Fruit fly (Drosophila melanogaster) whole organism, embryonic: Measurements from ENCODE around the gene frj.

Experiments
- Adf1 ChIP-seq: fragments of 200-800 bp; sonication (Bioruptor generic); IDR thresholded peaks from 2 replicates; pipeline ENCODE4 v1.3.6; 2022; ENCODE audit warnings: missing biosample characterization, missing genetic modification characterization
- Atf6 ChIP-seq: fragments of 200-800 bp; sonication (Bioruptor generic); IDR thresholded peaks from 2 replicates; pipeline ENCODE4 v1.3.6; 2022; ENCODE audit warnings: missing biosample characterization, missing genetic modification characterization
- CG11085 ChIP-seq: fragments of 200-800 bp; sonication (Bioruptor generic); IDR thresholded peaks from 2 replicates; pipeline ENCODE4 v1.3.6; 2022; ENCODE audit warnings: missing biosample characterization, missing genetic modification characterization
- CG11456 ChIP-seq: fragments of 200-800 bp; sonication (Bioruptor generic); IDR thresholded peaks from 3 replicates; pipeline ENCODE4 v1.3.6; 2022; ENCODE audit warnings: missing biosample characterization, missing genetic modification characterization
- CG12071 ChIP-seq: fragments of 200-800 bp; sonication (Bioruptor generic); optimal IDR thresholded peaks from 3 replicates; lab custom pipeline; 2018; ENCODE audit warnings: missing biosample characterization, mild to moderate bottlenecking, missing genetic modification characterization
- CG12299 ChIP-seq: fragments of 200-800 bp; sonication (Bioruptor generic); optimal IDR thresholded peaks from 2 replicates; lab custom pipeline; 2018; ENCODE audit warnings: missing biosample characterization, mild to moderate bottlenecking, missing genetic modification characterization
- CG15479 ChIP-seq: fragments of 200-800 bp; sonication (Bioruptor generic); optimal IDR thresholded peaks from 3 replicates; lab custom pipeline; 2019; ENCODE audit warnings: missing biosample characterization, mild to moderate bottlenecking, missing genetic modification characterization, moderate library complexity
- CG15514 ChIP-seq: fragments of 200-800 bp; sonication (Bioruptor generic); optimal IDR thresholded peaks from 3 replicates; lab custom pipeline; 2017; ENCODE audit warnings: missing biosample characterization, missing genetic modification characterization, mild to moderate bottlenecking, moderate library complexity, missing genetic modification reagents
- CG17912 ChIP-seq: fragments of 200-800 bp; sonication (Bioruptor generic); optimal IDR thresholded peaks from 2 replicates; lab custom pipeline; 2018; ENCODE audit warnings: missing biosample characterization, mild to moderate bottlenecking, missing genetic modification characterization
- CG18262 ChIP-seq: fragments of 200-800 bp; optimal IDR thresholded peaks from 3 replicates; lab custom pipeline; 2019; ENCODE audit warnings: missing biosample characterization, mild to moderate bottlenecking, missing genetic modification characterization, moderate library complexity
- CG1832 ChIP-seq: fragments of 200-800 bp; sonication (Bioruptor generic); optimal IDR thresholded peaks from 2 replicates; lab custom pipeline; 2017; ENCODE audit warnings: missing biosample characterization, mild to moderate bottlenecking, missing genetic modification characterization, inconsistent platforms
- CG2120 ChIP-seq: fragments of 200-800 bp; sonication (Bioruptor generic); optimal IDR thresholded peaks from 3 replicates; lab custom pipeline; 2016; ENCODE audit warnings: missing biosample characterization, missing genetic modification characterization
- CG34422 ChIP-seq: fragments of 200-800 bp; sonication (Bioruptor generic); IDR thresholded peaks from 3 replicates; pipeline ENCODE4 v1.3.6; 2022; ENCODE audit warnings: missing biosample characterization, missing genetic modification characterization
- CG5245 ChIP-seq: fragments of 200-800 bp; sonication (Bioruptor generic); optimal IDR thresholded peaks from 3 replicates; lab custom pipeline; 2016; ENCODE audit warnings: missing biosample characterization, missing genetic modification characterization
- CG6689 ChIP-seq: fragments of 200-800 bp; sonication (Bioruptor generic); IDR thresholded peaks from 2 replicates; pipeline ENCODE4 v1.3.6; 2022; ENCODE audit warnings: missing biosample characterization, missing genetic modification characterization
- CG8290 ChIP-seq, 3 experiments: fragments of 200-800 bp; sonication (Bioruptor generic); optimal IDR thresholded peaks; 2 replicates each; lab custom pipeline; 2016 to 2019; ENCODE audit warnings: missing biosample characterization in 3 of 3, missing genetic modification characterization in 3 of 3, mild to moderate bottlenecking in 2 of 3, moderate library complexity in 1 of 3
- CG8478 ChIP-seq: fragments of >200 bp; optimal IDR thresholded peaks from 2 replicates; lab custom pipeline; 2018
- CG9727 ChIP-seq: fragments of 200-800 bp; sonication (Bioruptor generic); optimal IDR thresholded peaks from 3 replicates; lab custom pipeline; 2017; ENCODE audit warnings: missing biosample characterization, mild to moderate bottlenecking, missing genetic modification characterization
- Dbx ChIP-seq: fragments of 200-800 bp; sonication (Bioruptor generic); IDR thresholded peaks from 3 replicates; pipeline ENCODE4 v1.3.6; 2022; ENCODE audit warnings: missing biosample characterization, missing genetic modification characterization
- Fer3 ChIP-seq: fragments of 200-800 bp; sonication (Bioruptor generic); optimal IDR thresholded peaks from 2 replicates; lab custom pipeline; 2018; ENCODE audit warnings: missing biosample characterization, mild to moderate bottlenecking, missing genetic modification characterization, moderate library complexity
- Gug ChIP-seq: fragments of 200-800 bp; sonication (Bioruptor generic); IDR thresholded peaks from 4 replicates; pipeline ENCODE4 v1.3.6; 2022; ENCODE audit warnings: missing biosample characterization, missing genetic modification characterization
- Hand ChIP-seq: fragments of 200-800 bp; sonication (Bioruptor generic); optimal IDR thresholded peaks from 2 replicates; lab custom pipeline; 2017; ENCODE audit warnings: mild to moderate bottlenecking, missing biosample characterization, missing genetic modification reagents, missing genetic modification characterization
- Mad ChIP-seq: fragments of 200-800 bp; sonication (Bioruptor generic); optimal IDR thresholded peaks from 2 replicates; lab custom pipeline; 2016; ENCODE audit warnings: missing biosample characterization, missing genetic modification characterization
- NK7.1 ChIP-seq: fragments of 200-800 bp; sonication (Bioruptor generic); optimal IDR thresholded peaks from 3 replicates; lab custom pipeline; 2016; ENCODE audit warnings: missing biosample characterization, missing genetic modification characterization
- Rfx ChIP-seq: fragments of 200-800 bp; sonication (Bioruptor generic); IDR thresholded peaks from 2 replicates; pipeline ENCODE4 v1.3.6; 2022; ENCODE audit warnings: missing biosample characterization, missing genetic modification characterization
- Scr ChIP-seq: fragments of 200-800 bp; sonication (Bioruptor generic); IDR thresholded peaks from 2 replicates; pipeline ENCODE4 v1.3.6; 2022; ENCODE audit warnings: missing biosample characterization, missing genetic modification characterization; ENCODE audit not compliant: partially characterized antibody
- Sry-δ ChIP-seq: fragments of 200-800 bp; sonication (Bioruptor generic); optimal IDR thresholded peaks from 2 replicates; lab custom pipeline; 2016; ENCODE audit warnings: missing biosample characterization, missing genetic modification characterization
- al ChIP-seq: fragments of 200-800 bp; sonication (Bioruptor generic); IDR thresholded peaks from 2 replicates; pipeline ENCODE4 v1.3.6; 2022; ENCODE audit warnings: missing biosample characterization, missing genetic modification characterization
- aop ChIP-seq: fragments of 200-800 bp; sonication (Bioruptor generic); IDR thresholded peaks from 2 replicates; pipeline ENCODE4 v1.3.6; 2022; ENCODE audit warnings: missing biosample characterization, missing genetic modification characterization
- ato ChIP-seq: fragments of 200-800 bp; sonication (Bioruptor generic); IDR thresholded peaks from 2 replicates; pipeline ENCODE4 v1.3.6; 2022; ENCODE audit warnings: missing biosample characterization, missing genetic modification characterization; ENCODE audit not compliant: partially characterized antibody
- bigmax ChIP-seq: fragments of 200-800 bp; sonication (Bioruptor generic); optimal IDR thresholded peaks from 2 replicates; lab custom pipeline; 2018; ENCODE audit warnings: missing biosample characterization, mild to moderate bottlenecking, missing genetic modification characterization
- crc ChIP-seq: fragments of 200-800 bp; sonication (Bioruptor generic); optimal IDR thresholded peaks from 2 replicates; lab custom pipeline; 2016; ENCODE audit warnings: missing biosample characterization, missing genetic modification characterization
- da ChIP-seq: fragments of 200-800 bp; sonication (Bioruptor generic); optimal IDR thresholded peaks from 2 replicates; lab custom pipeline; 2016; ENCODE audit warnings: missing biosample characterization, missing genetic modification characterization
- hth ChIP-seq: fragments of >200 bp; optimal IDR thresholded peaks from 2 replicates; lab custom pipeline; 2017; ENCODE audit warnings: inconsistent platforms
- knrl ChIP-seq: fragments of 200-800 bp; sonication (Bioruptor generic); IDR thresholded peaks from 3 replicates; pipeline ENCODE4 v1.3.6; 2022; ENCODE audit warnings: missing biosample characterization, missing genetic modification characterization; ENCODE audit not compliant: partially characterized antibody
- lola ChIP-seq, 3 experiments: fragments of >200 bp in 2 of 3; fragments of 200-800 bp in 1 of 3; sonication (Bioruptor generic) in 1 of 3; optimal IDR thresholded peaks; 2 replicates each; lab custom pipeline; 2017 to 2019; ENCODE audit warnings: missing biosample characterization in 3 of 3, missing genetic modification characterization in 3 of 3, mild to moderate bottlenecking in 1 of 3, moderate library complexity in 1 of 3
- nerfin-1 ChIP-seq: fragments of 200-800 bp; sonication (Bioruptor generic); optimal IDR thresholded peaks from 3 replicates; lab custom pipeline; 2019; ENCODE audit warnings: missing biosample characterization, mild to moderate bottlenecking, missing genetic modification characterization, moderate library complexity
- p53 ChIP-seq: fragments of 200-800 bp; sonication (Bioruptor generic); optimal IDR thresholded peaks from 2 replicates; lab custom pipeline; 2016; ENCODE audit warnings: missing biosample characterization, missing genetic modification characterization
- pho ChIP-seq: fragments of 200-800 bp; sonication (Bioruptor generic); optimal IDR thresholded peaks from 2 replicates; lab custom pipeline; 2016; ENCODE audit warnings: missing biosample characterization, missing genetic modification characterization
- psq ChIP-seq: fragments of 200-800 bp; sonication (Bioruptor generic); optimal IDR thresholded peaks from 2 replicates; lab custom pipeline; 2017; ENCODE audit warnings: missing biosample characterization, missing genetic modification characterization
- shn ChIP-seq: fragments of 200-800 bp; sonication (Bioruptor generic); optimal IDR thresholded peaks from 3 replicates; lab custom pipeline; 2016; ENCODE audit warnings: missing biosample characterization, missing genetic modification characterization
- sim ChIP-seq: fragments of 200-800 bp; sonication (Bioruptor generic); IDR thresholded peaks from 2 replicates; pipeline ENCODE4 v1.3.6; 2022; ENCODE audit warnings: missing biosample characterization, missing genetic modification characterization
- slbo ChIP-seq: fragments of 200-800 bp; sonication (Bioruptor generic); IDR thresholded peaks from 2 replicates; pipeline ENCODE4 v1.3.6; 2022; ENCODE audit warnings: missing biosample characterization, missing genetic modification characterization
- slou ChIP-seq: fragments of 200-800 bp; sonication (Bioruptor generic); optimal IDR thresholded peaks from 3 replicates; lab custom pipeline; 2016; ENCODE audit warnings: missing biosample characterization, missing genetic modification characterization
- stc ChIP-seq: fragments of 200-800 bp; sonication (Bioruptor generic); IDR thresholded peaks from 2 replicates; pipeline ENCODE4 v1.3.6; 2022; ENCODE audit warnings: missing biosample characterization, missing genetic modification characterization
- tgo ChIP-seq: fragments of 200-800 bp; sonication (Bioruptor generic); IDR thresholded peaks from 3 replicates; pipeline ENCODE4 v1.3.6; 2022; ENCODE audit warnings: missing biosample characterization, missing genetic modification characterization
- tin ChIP-seq: fragments of 200-800 bp; sonication (Bioruptor generic); optimal IDR thresholded peaks from 3 replicates; lab custom pipeline; 2016; ENCODE audit warnings: missing biosample characterization, missing genetic modification characterization
- twi ChIP-seq: fragments of 200-800 bp; optimal IDR thresholded peaks from 2 replicates; lab custom pipeline; 2019; ENCODE audit warnings: missing biosample characterization, mild to moderate bottlenecking, missing genetic modification characterization, moderate library complexity
- wek ChIP-seq: fragments of 200-800 bp; sonication (Bioruptor generic); optimal IDR thresholded peaks from 3 replicates; lab custom pipeline; 2018; ENCODE audit warnings: missing biosample characterization, mild to moderate bottlenecking, missing genetic modification characterization, moderate library complexity
- yki ChIP-seq: fragments of >200 bp; optimal IDR thresholded peaks from 3 replicates; lab custom pipeline; 2018

Gene frj

dm6 chr2L:6479226-6479906 lies 23.5 kb downstream of the frj start (continued):
- TF ChIP-seq p53: no peak
- TF ChIP-seq shn (GFP tag; lab: Kevin White, UChicago): no peak
- TF ChIP-seq Atf6: 0 out of 2 replicates have a peak, but pooled peaks have one; percentile 6
- no peak for TF ChIP-seq al (GFP tag; lab: Robert Waterston, UW)
- peak; percentile 23 for TF ChIP-seq CG9727 (GFP tag; lab: Kevin White, UChicago)
- no peak for TF ChIP-seq CG8290 (GFP tag; optimal IDR thresholded peaks at IDR 0.05; lab: Kevin White, UChicago)
- TF ChIP-seq CG8290 (tag; optimal IDR thresholded peaks at IDR 0.05; lab: Kevin White, UChicago): peak; percentile 46 to 83
- TF ChIP-seq CG12071 (GFP tag; lab: Kevin White, UChicago): peak; percentile 80
- no peak for TF ChIP-seq crc (GFP tag; lab: Kevin White, UChicago)
- no peak for TF ChIP-seq slou (GFP tag; lab: Kevin White, UChicago)
- no peak for TF ChIP-seq CG8478 (lab: Kevin White, UChicago)
- TF ChIP-seq Mad (GFP tag; lab: Kevin White, UChicago): no peak
- peak; percentile 14; the same call in 1 of the 3 replicates for TF ChIP-seq CG34422
- peak; percentile 19; the same call in 1 of the 2 replicates for TF ChIP-seq Rfx (GFP tag; lab: Robert Waterston, UW)
- no peak for TF ChIP-seq aop
- TF ChIP-seq sim (GFP tag; lab: Robert Waterston, UW): no peak
- TF ChIP-seq psq: no peak
- no peak for TF ChIP-seq lola (GFP tag; optimal IDR thresholded peaks at IDR 0.05; lab: Kevin White, UChicago)
- no peak for TF ChIP-seq hth
- peak; percentile 69 for TF ChIP-seq Adf1 (GFP tag; lab: Robert Waterston, UW)
- no peak for TF ChIP-seq Sry-δ (GFP tag; lab: Kevin White, UChicago)
- TF ChIP-seq wek (GFP tag; lab: Kevin White, UChicago): peak; percentile 72
- TF ChIP-seq yki (lab: Kevin White, UChicago): no peak
- no peak for TF ChIP-seq NK7.1 (GFP tag; lab: Kevin White, UChicago)
- TF ChIP-seq Scr: no peak
- TF ChIP-seq pho (GFP tag; lab: Kevin White, UChicago): peak; percentile 19
- TF ChIP-seq nerfin-1 (tag; lab: Kevin White, UChicago): peak; percentile 40
- no peak for TF ChIP-seq CG11085
- peak; percentile 30 for TF ChIP-seq CG2120 (GFP tag; lab: Kevin White, UChicago)
- peak; percentile 72 for TF ChIP-seq CG15514 (GFP tag; lab: Kevin White, UChicago)
- TF ChIP-seq CG5245 (GFP tag; lab: Kevin White, UChicago): no peak

- TF ChIP-seq twi (tag; lab: Kevin White, UChicago): peak; percentile 74
- peak; percentile 82 for TF ChIP-seq CG6689 (GFP tag; lab: Robert Waterston, UW)
- TF ChIP-seq Hand (GFP tag; lab: Kevin White, UChicago): peak; percentile 27
- TF ChIP-seq CG18262 (tag; lab: Kevin White, UChicago): peak; percentile 73
- TF ChIP-seq knrl (GFP tag; lab: Robert Waterston, UW): peak; percentile 100
- no peak for TF ChIP-seq CG17912 (GFP tag; lab: Kevin White, UChicago)
- TF ChIP-seq tin (GFP tag; lab: Kevin White, UChicago): peak; percentile 86
- TF ChIP-seq NK7.1 (GFP tag; lab: Kevin White, UChicago): peak; percentile 68
- TF ChIP-seq bigmax (GFP tag; lab: Kevin White, UChicago): no peak
- TF ChIP-seq CG1832 (GFP tag; lab: Kevin White, UChicago): no peak
- TF ChIP-seq Dbx (GFP tag; lab: Robert Waterston, UW): peak; percentile 94
- TF ChIP-seq stc: peak; percentile 57
- TF ChIP-seq ato: peak; percentile 100
- peak; percentile 93 for TF ChIP-seq slbo (GFP tag; lab: Robert Waterston, UW)
- TF ChIP-seq da (GFP tag; lab: Kevin White, UChicago): peak; percentile 77
- peak; percentile 89 for TF ChIP-seq CG11456 (GFP tag; lab: Robert Waterston, UW)
- peak; percentile 83 for TF ChIP-seq tgo (GFP tag; lab: Robert Waterston, UW)
- peak; percentile 67 for TF ChIP-seq CG12299 (tag; lab: Kevin White, UChicago)
- TF ChIP-seq Fer3 (tag; lab: Kevin White, UChicago): peak; percentile 82
- TF ChIP-seq CG15479 (GFP tag; lab: Kevin White, UChicago): no peak
- peak; percentile 92 for TF ChIP-seq Gug (GFP tag; lab: Robert Waterston, UW)
- TF ChIP-seq Sry-δ (GFP tag; lab: Kevin White, UChicago): peak; percentile 100
Observed at dm6 chr2L:6480212-6480994, 24.6 kb downstream of the frj start, which contains the start of the genes Sec61alpha and Daxx. Gene Sec61alpha, minus strand, starts transcription at chr2L:6480575. Gene Daxx, plus strand, starts transcription at chr2L:6480929.
